Worm (Caenorhabditis elegans) whole organism, mixed stage, embryonic: ENCODE data around the gene K09F6.6.

Experiments used
- flh-1 ChIP-seq: fragments of 200-800 bp; sonication (Bioruptor generic); optimal IDR thresholded peaks from 2 replicates; lab custom pipeline; 2018; ENCODE audit warnings: mild to moderate bottlenecking, missing genetic modification characterization, moderate library complexity, missing compliant biosample characterization
- lin-13 ChIP-seq: fragments of 150-350 bp; optimal IDR thresholded peaks from 2 replicates; lab custom pipeline; 2014; ENCODE audit warnings: missing biosample characterization, missing genetic modification characterization
- mep-1 ChIP-seq: fragments of 150-350 bp; optimal IDR thresholded peaks from 2 replicates; lab custom pipeline; 2017; ENCODE audit warnings: missing biosample characterization, missing genetic modification reagents, missing genetic modification characterization, inconsistent platforms
- nhr-12 ChIP-seq: fragments of 150-350 bp; optimal IDR thresholded peaks from 2 replicates; lab custom pipeline; 2014; ENCODE audit warnings: missing biosample characterization, missing genetic modification characterization
- nhr-237 ChIP-seq: fragments of 150-350 bp; optimal IDR thresholded peaks from 2 replicates; lab custom pipeline; 2014; ENCODE audit warnings: missing biosample characterization, missing genetic modification characterization
- pha-4 ChIP-seq: fragments of 150-350 bp; optimal IDR thresholded peaks from 2 replicates; lab custom pipeline; 2018; ENCODE audit warnings: missing biosample characterization, missing genetic modification reagents, missing genetic modification characterization
- unc-62 ChIP-seq: fragments of 150-350 bp; optimal IDR thresholded peaks from 2 replicates; lab custom pipeline; 2014; ENCODE audit warnings: missing biosample characterization, missing genetic modification reagents, missing genetic modification characterization

- no peak for TF ChIP-seq nhr-12 (tag; lab: Kevin White, UChicago)
- no peak for TF ChIP-seq nhr-237
- TF ChIP-seq unc-62 (GFP tag; lab: Kevin White, UChicago): no peak
- TF ChIP-seq pha-4 (tag; lab: Kevin White, UChicago): no peak
- TF ChIP-seq lin-13 (tag; lab: Kevin White, UChicago): no peak
- TF ChIP-seq mep-1 (tag; lab: Kevin White, UChicago): no peak
- TF ChIP-seq flh-1: no peak
These were observed 42.8 kb downstream of the K09F6.6 start for ce11 chrII:2236352-2236751.
